Fruit fly (Drosophila melanogaster) whole organism, embryonic: ENCODE results near the gene Nasp.

Source experiments
- Atf-2 ChIP-seq: fragments of 200-800 bp; sonication (Bioruptor generic); optimal IDR thresholded peaks from 2 replicates; lab custom pipeline; 2016; ENCODE audit warnings: missing biosample characterization, missing genetic modification characterization
- CG12769 ChIP-seq: fragments of 200-800 bp; sonication (Bioruptor generic); optimal IDR thresholded peaks from 2 replicates; lab custom pipeline; 2019; ENCODE audit warnings: missing biosample characterization, mild to moderate bottlenecking, missing genetic modification characterization, moderate library complexity
- CG17385 ChIP-seq: fragments of 200-800 bp; sonication (Bioruptor generic); optimal IDR thresholded peaks from 3 replicates; lab custom pipeline; 2018; ENCODE audit warnings: missing biosample characterization, mild to moderate bottlenecking, missing genetic modification characterization
- CG3838 ChIP-seq: fragments of 200-800 bp; sonication (Bioruptor generic); optimal IDR thresholded peaks from 3 replicates; lab custom pipeline; 2016; ENCODE audit warnings: missing biosample characterization, missing genetic modification characterization
- Dad ChIP-seq: fragments of 200-800 bp; sonication (Bioruptor generic); optimal IDR thresholded peaks from 3 replicates; lab custom pipeline; 2016; ENCODE audit warnings: missing biosample characterization, missing genetic modification characterization
- HmgD ChIP-seq: fragments of 200-800 bp; sonication (Bioruptor generic); optimal IDR thresholded peaks from 3 replicates; lab custom pipeline; 2016; ENCODE audit warnings: missing biosample characterization, missing genetic modification characterization
- HmgZ ChIP-seq: fragments of 200-800 bp; sonication (Bioruptor generic); optimal IDR thresholded peaks from 2 replicates; lab custom pipeline; 2018; ENCODE audit warnings: missing biosample characterization, mild to moderate bottlenecking, missing genetic modification characterization
- dpn ChIP-seq, 2 experiments: fragments of 200-800 bp; sonication (Bioruptor generic); optimal IDR thresholded peaks; 3 replicates each; lab custom pipeline; 2016; ENCODE audit warnings: missing biosample characterization in 2 of 2, missing genetic modification characterization in 2 of 2
- fru ChIP-seq: fragments of >200 bp; optimal IDR thresholded peaks from 2 replicates; lab custom pipeline; 2017
- ftz-f1 ChIP-seq: fragments of 200-800 bp; sonication (Bioruptor generic); optimal IDR thresholded peaks from 2 replicates; lab custom pipeline; 2016; ENCODE audit warnings: missing biosample characterization, missing genetic modification characterization
- lmd ChIP-seq: fragments of 200-800 bp; sonication (Bioruptor generic); IDR thresholded peaks from 2 replicates; pipeline ENCODE4 v1.3.6; 2022; ENCODE audit warnings: missing biosample characterization, missing genetic modification characterization
- pan ChIP-seq, 4 experiments: fragments of >200 bp in 3 of 4; fragments of 200-800 bp in 1 of 4; sonication (Bioruptor generic) in 1 of 4; optimal IDR thresholded peaks in 3 of 4; IDR thresholded peaks in 1 of 4; 2 replicates each; pipeline versions ENCODE4 v1.3.6 to Lab custom; 2017 to 2022; ENCODE audit warnings: missing biosample characterization in 2 of 4, missing genetic modification characterization in 2 of 4, mixed read lengths in 1 of 4

DNA sequence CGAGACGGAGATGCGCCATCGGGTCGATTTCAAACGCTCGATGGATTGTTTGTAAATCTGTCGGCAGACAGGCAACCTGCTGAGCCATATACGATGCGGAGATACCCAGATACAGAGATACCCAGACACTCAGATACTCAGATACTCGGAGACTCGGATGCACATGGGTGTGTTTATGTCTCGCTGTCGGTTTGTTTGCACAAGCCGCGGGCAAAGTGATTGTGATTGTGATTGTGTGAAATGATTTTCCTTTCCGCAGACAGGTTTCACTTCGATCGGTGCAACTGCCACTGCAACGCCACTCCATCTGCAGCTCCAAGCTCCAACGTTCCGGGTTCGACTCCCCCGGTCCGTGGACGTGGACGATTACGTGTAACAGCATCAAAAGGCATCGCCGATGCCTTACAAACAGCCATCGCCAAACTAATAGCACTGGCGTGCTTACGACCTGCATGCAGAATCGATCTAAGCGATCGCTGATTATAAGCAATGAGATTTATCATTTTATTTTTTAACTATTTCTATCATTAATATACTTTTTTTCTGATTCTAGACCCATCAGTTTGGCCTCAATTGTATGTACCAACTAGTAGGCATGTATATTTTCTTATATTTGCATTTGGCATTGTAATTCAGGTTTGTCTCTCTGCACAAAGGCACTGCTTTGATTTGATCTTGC, 41.3 kb downstream of the Nasp start:
- TF ChIP-seq lmd (GFP tag; lab: Robert Waterston, UW) (peak; percentile 71), Atf-2 (GFP tag; lab: Kevin White, UChicago) (no peak), fru (lab: Kevin White, UChicago) (no peak), CG3838 (GFP tag; lab: Kevin White, UChicago) (no peak), pan (optimal IDR thresholded peaks at IDR 0.05; lab: Kevin White, UChicago) (no peak), pan (GFP tag; optimal IDR thresholded peaks at IDR 0.05 in 1 of 2, IDR thresholded peaks at IDR 0.05 in 1 of 2) (peak in 1 of 2 experiments; percentile 88), CG17385 (GFP tag; lab: Kevin White, UChicago) (peak; percentile 41), HmgZ (tag; lab: Kevin White, UChicago) (no peak), CG12769 (tag; lab: Kevin White, UChicago) (no peak), Dad (no peak), dpn (GFP tag; optimal IDR thresholded peaks at IDR 0.05; lab: Kevin White, UChicago) (no peak), HmgD (GFP tag; lab: Kevin White, UChicago) (no peak), ftz-f1 (GFP tag; lab: Kevin White, UChicago) (no peak)
